Fruit fly (Drosophila melanogaster): ENCODE measurements around the gene SmD2.

Gene SmD2

dm6 chr3R:6353624-6354352 lies 8.1 kb upstream of the SmD2 start:
- no peak for TF ChIP-seq CTCF (optimal IDR thresholded peaks at IDR 0.05)
- no peak for TF ChIP-seq CG8478 (optimal IDR thresholded peaks at IDR 0.05)

dm6 chr3R:6352893-6353623 lies 7.3 kb upstream of the SmD2 start:
- TF ChIP-seq CG8478 (optimal IDR thresholded peaks at IDR 0.05) (no peak), CTCF (optimal IDR thresholded peaks at IDR 0.05) (no peak)

dm6 chr3R:6352436-6352835 lies 6.7 kb upstream of the SmD2 start:
- no peak for TF ChIP-seq CTCF (optimal IDR thresholded peaks at IDR 0.05)
- no peak for TF ChIP-seq CG8478 (optimal IDR thresholded peaks at IDR 0.05)

- TF ChIP-seq CG8478 (optimal IDR thresholded peaks at IDR 0.05) (no peak), CTCF (optimal IDR thresholded peaks at IDR 0.05) (no peak)
Observed at dm6 chr3R:6351696-6352378, 6.1 kb upstream of the SmD2 start.

- TF ChIP-seq CTCF (optimal IDR thresholded peaks at IDR 0.05) (no peak), CG8478 (optimal IDR thresholded peaks at IDR 0.05) (no peak)
Observed at dm6 chr3R:6351181-6351580, 5.5 kb upstream of the SmD2 start.

dm6 chr3R:6350755-6351154 lies 5.0 kb upstream of the SmD2 start, which contains the start of gene Pak:
TSS of gene Pak (plus strand) at chr3R:6350896.
- TF ChIP-seq CTCF (optimal IDR thresholded peaks at IDR 0.05) (no peak), CG8478 (optimal IDR thresholded peaks at IDR 0.05) (no peak)

- no peak for TF ChIP-seq CTCF (optimal IDR thresholded peaks at IDR 0.05)
- no peak for TF ChIP-seq CG8478 (optimal IDR thresholded peaks at IDR 0.05)
Observed at dm6 chr3R:6348943-6349342, 3.2 kb upstream of the SmD2 start, which contains the start of gene Hr83. TSS of gene Hr83 (plus strand) at chr3R:6349243.

- no peak for TF ChIP-seq CG8478 (optimal IDR thresholded peaks at IDR 0.05)
- TF ChIP-seq CTCF (optimal IDR thresholded peaks at IDR 0.05), result no peak
Observed at dm6 chr3R:6343396-6344239, 2.1 kb downstream of the SmD2 start, which contains the start of gene CG17919. TSS of gene CG17919 (plus strand) at chr3R:6344029.

dm6 chr3R:6342702-6343101 lies 3.0 kb downstream of the SmD2 start, which contains the start of gene CG10298:
TSS of gene CG10298 (plus strand) at chr3R:6343002.
- TF ChIP-seq CTCF (optimal IDR thresholded peaks at IDR 0.05) (no peak), CG8478 (optimal IDR thresholded peaks at IDR 0.05) (no peak)

dm6 chr3R:6341668-6342067 lies 4.0 kb downstream of the SmD2 start, which contains the start of gene CG17917:
TSS of gene CG17917 (plus strand) at chr3R:6341968.
- no peak for TF ChIP-seq CTCF (optimal IDR thresholded peaks at IDR 0.05)
- no peak for TF ChIP-seq CG8478 (optimal IDR thresholded peaks at IDR 0.05)

dm6 chr3R:6339795-6340194 lies 5.9 kb downstream of the SmD2 start, which contains the start of gene Osi20:
TSS of gene Osi20 (plus strand) at chr3R:6340095.
- no peak for TF ChIP-seq CTCF (optimal IDR thresholded peaks at IDR 0.05)
- no peak for TF ChIP-seq CG8478 (optimal IDR thresholded peaks at IDR 0.05)

dm6 chr3R:6337397-6337796 lies 8.3 kb downstream of the SmD2 start:
- TF ChIP-seq CTCF (optimal IDR thresholded peaks at IDR 0.05) (no peak), CG8478 (optimal IDR thresholded peaks at IDR 0.05) (no peak)

- TF ChIP-seq CTCF (optimal IDR thresholded peaks at IDR 0.05) (no peak), CG8478 (optimal IDR thresholded peaks at IDR 0.05) (no peak)
Observed at dm6 chr3R:6334906-6335433, 10.7 kb downstream of the SmD2 start, which contains the start of gene Osi19. TSS of gene Osi19 (plus strand) at chr3R:6335362.

- TF ChIP-seq CG8478 (optimal IDR thresholded peaks at IDR 0.05) (no peak), CTCF (optimal IDR thresholded peaks at IDR 0.05) (no peak)
Observed at dm6 chr3R:6329774-6330298, 15.9 kb downstream of the SmD2 start, which contains the start of gene Osi18. TSS of gene Osi18 (plus strand) at chr3R:6330248.

All from S2 (cell line).